Worm (Caenorhabditis elegans): Measurements from ENCODE around the gene clec-124.

Gene clec-124

ce11 chrII:3237038-3237521, 12.4 kb upstream of the clec-124 start, which contains the start of the genes srz-67 and C17F4.11:
srz-67 (minus strand) TSS chrII:3237138.
C17F4.11 (plus strand) TSS chrII:3237471.
- TF ChIP-seq zag-1 (tag; optimal IDR thresholded peaks at IDR 0.05) (no peak), lin-39 (tag; optimal IDR thresholded peaks at IDR 0.05) (no peak), ceh-82 (tag; optimal IDR thresholded peaks at IDR 0.05) (no peak), nhr-23 (tag; optimal IDR thresholded peaks at IDR 0.05) (no peak), nhr-237 (tag; optimal IDR thresholded peaks at IDR 0.05) (no peak), ZK546.5 (tag; optimal IDR thresholded peaks at IDR 0.05) (no peak), nhr-77 (tag; optimal IDR thresholded peaks at IDR 0.05) (no peak), nhr-25 (tag; optimal IDR thresholded peaks at IDR 0.05) (no peak), elt-3 (tag; optimal IDR thresholded peaks at IDR 0.05) (no peak), fos-1 (tag; optimal IDR thresholded peaks at IDR 0.05) (no peak), tbx-2 (tag; optimal IDR thresholded peaks at IDR 0.05) (no peak), fkh-10 (GFP tag; optimal IDR thresholded peaks at IDR 0.05) (no peak), elt-2 (tag; optimal IDR thresholded peaks at IDR 0.05) (no peak), nhr-28 (tag; optimal IDR thresholded peaks at IDR 0.05) (no peak), nfya-1 (tag; optimal IDR thresholded peaks at IDR 0.05; ENCODE audit: insufficient read depth) (no peak), daf-12 (tag; optimal IDR thresholded peaks at IDR 0.05) (no peak), egl-27 (tag; optimal IDR thresholded peaks at IDR 0.05) (no peak), ama-1 (optimal IDR thresholded peaks at IDR 0.05) (no peak), ztf-4 (tag; optimal IDR thresholded peaks at IDR 0.05) (no peak)

DNA sequence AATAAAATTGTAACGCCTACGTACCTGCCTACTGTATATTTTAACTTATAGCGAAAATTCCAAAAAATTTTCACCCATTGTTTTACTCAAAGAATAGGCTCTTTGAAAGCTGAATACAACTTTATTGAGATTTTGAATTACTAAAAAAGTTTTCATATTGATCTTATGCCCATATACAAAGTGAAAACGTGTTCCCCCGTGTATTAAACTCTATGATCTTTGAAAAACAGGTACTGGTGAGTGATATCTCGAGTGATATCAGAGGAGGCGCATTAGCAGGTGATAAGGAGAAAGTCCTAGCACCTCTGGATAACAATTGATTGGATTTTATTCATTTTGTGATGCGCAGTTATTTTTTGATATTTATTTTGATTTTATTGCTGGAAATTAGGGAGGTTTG, 9.3 kb upstream of the clec-124 start, which contains the start of gene C17F4.3:
C17F4.3 (plus strand) TSS at position 301 of the 400 bp plus-strand sequence.
- TF ChIP-seq sea-2 (GFP tag; optimal IDR thresholded peaks at IDR 0.05) (no peak), pqm-1 (tag; optimal IDR thresholded peaks at IDR 0.05) (no peak), ceh-82 (tag; optimal IDR thresholded peaks at IDR 0.05) (no peak), nhr-76 (tag; optimal IDR thresholded peaks at IDR 0.05) (no peak), tbx-2 (tag; optimal IDR thresholded peaks at IDR 0.05) (no peak), aly-2 (tag; optimal IDR thresholded peaks at IDR 0.05) (no peak), nhr-43 (tag; optimal IDR thresholded peaks at IDR 0.05; ENCODE audit: poor library complexity, severe bottlenecking) (no peak), fkh-10 (GFP tag; optimal IDR thresholded peaks at IDR 0.05) (no peak), nhr-11 (tag; optimal IDR thresholded peaks at IDR 0.05) (no peak), zag-1 (tag; optimal IDR thresholded peaks at IDR 0.05) (no peak), ztf-11 (tag; optimal IDR thresholded peaks at IDR 0.05) (no peak), snpc-4 (tag; optimal IDR thresholded peaks at IDR 0.05) (no peak), unc-62 (GFP tag; optimal IDR thresholded peaks at IDR 0.05) (no peak), fos-1 (tag; optimal IDR thresholded peaks at IDR 0.05) (no peak), fkh-2 (tag; optimal IDR thresholded peaks at IDR 0.05) (no peak), ceh-9 (tag; optimal IDR thresholded peaks at IDR 0.05) (no peak)

DNA sequence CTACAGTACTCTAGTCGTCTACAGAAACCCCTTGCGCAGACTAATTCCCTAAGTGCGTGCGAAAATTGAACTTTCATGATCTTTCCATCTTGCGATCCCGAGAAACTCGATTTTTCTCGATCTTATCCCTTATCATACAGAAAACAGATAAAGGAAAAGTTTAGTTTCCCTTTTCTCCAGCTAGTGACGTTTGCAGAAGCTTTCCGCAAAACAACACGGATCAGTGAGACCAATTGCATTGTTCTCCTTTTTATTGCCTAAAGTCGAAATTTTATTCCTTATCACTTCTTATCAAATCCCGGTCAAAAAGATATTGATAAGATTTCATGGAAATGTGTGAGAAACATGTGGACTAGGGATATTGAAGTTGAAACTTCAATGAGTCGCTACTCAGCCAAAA, 7.7 kb upstream of the clec-124 start:
- TF ChIP-seq ceh-9 (tag; optimal IDR thresholded peaks at IDR 0.05) (no peak), nhr-12 (tag; optimal IDR thresholded peaks at IDR 0.05) (no peak), nfya-1 (tag; optimal IDR thresholded peaks at IDR 0.05; ENCODE audit: insufficient read depth) (no peak), nhr-23 (tag; optimal IDR thresholded peaks at IDR 0.05) (peak; percentile 35), ztf-4 (tag; optimal IDR thresholded peaks at IDR 0.05) (no peak), elt-3 (tag; optimal IDR thresholded peaks at IDR 0.05) (peak in 1 of 3 experiments; percentile 27), fos-1 (tag; optimal IDR thresholded peaks at IDR 0.05) (no peak)

DNA sequence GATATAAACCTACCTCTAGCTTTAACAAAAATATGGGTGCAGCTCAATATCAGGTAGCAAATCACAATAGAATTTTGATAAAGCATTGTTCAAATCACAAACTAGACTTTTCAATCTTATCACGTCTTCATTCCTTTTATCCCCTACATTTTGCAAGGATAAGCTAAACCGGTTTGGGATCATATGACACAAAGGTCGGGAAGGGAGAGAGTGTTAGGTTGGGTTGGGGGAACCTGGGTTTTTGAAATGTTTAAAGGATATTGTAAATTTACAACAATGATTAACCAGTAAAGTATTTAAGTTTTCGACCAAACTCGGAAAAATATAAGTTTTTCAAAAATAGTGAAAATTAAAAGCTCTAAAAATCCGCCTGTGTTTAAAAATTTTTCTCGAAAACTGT, 5.4 kb upstream of the clec-124 start, which contains the start of gene C17F4.12:
C17F4.12 (minus strand) TSS at position 101 of the 400 bp plus-strand sequence.
- no peak for TF ChIP-seq snpc-4 (tag; optimal IDR thresholded peaks at IDR 0.05)
- no peak for TF ChIP-seq fkh-2 (tag; optimal IDR thresholded peaks at IDR 0.05)
- no peak for TF ChIP-seq unc-39 (tag; optimal IDR thresholded peaks at IDR 0.05)
- TF ChIP-seq mdl-1 (tag; optimal IDR thresholded peaks at IDR 0.05) = no peak
- no peak for TF ChIP-seq ztf-4 (tag; optimal IDR thresholded peaks at IDR 0.05)
- TF ChIP-seq lin-39 (tag; optimal IDR thresholded peaks at IDR 0.05) = no peak
- no peak for TF ChIP-seq ceh-28 (tag; optimal IDR thresholded peaks at IDR 0.05)
- TF ChIP-seq nhr-25 (tag; optimal IDR thresholded peaks at IDR 0.05) = no peak
- no peak for TF ChIP-seq nhr-12 (tag; optimal IDR thresholded peaks at IDR 0.05)
- TF ChIP-seq nhr-237 (tag; optimal IDR thresholded peaks at IDR 0.05) = no peak
- no peak for TF ChIP-seq unc-62 (GFP tag; optimal IDR thresholded peaks at IDR 0.05)
- no peak for TF ChIP-seq daf-12 (tag; optimal IDR thresholded peaks at IDR 0.05)
- TF ChIP-seq zag-1 (tag; optimal IDR thresholded peaks at IDR 0.05) = no peak
- no peak for TF ChIP-seq mml-1 (tag; optimal IDR thresholded peaks at IDR 0.05)
- no peak for TF ChIP-seq fos-1 (tag; optimal IDR thresholded peaks at IDR 0.05)
- no peak for TF ChIP-seq nhr-43 (tag; optimal IDR thresholded peaks at IDR 0.05; ENCODE audit: poor library complexity, severe bottlenecking)
